Fruit fly (Drosophila melanogaster) whole organism, prepupa: ENCODE results near the gene Nepl6.
A peak's percentile ranks its signal among the peaks of the same experiment; 100 is the strongest.

Experiments used
- CG10631 ChIP-seq: fragments of 200-800 bp; sonication (Bioruptor generic); optimal IDR thresholded peaks from 2 replicates; lab custom pipeline; 2016; ENCODE audit warnings: missing biosample characterization, missing genetic modification characterization
- CG11294 ChIP-seq: fragments of 200-800 bp; sonication (Bioruptor generic); IDR thresholded peaks from 2 replicates; pipeline ENCODE4 v1.3.6; 2022; ENCODE audit warnings: missing biosample characterization, missing genetic modification characterization
- CG11902 ChIP-seq: fragments of 200-800 bp; sonication (Bioruptor generic); optimal IDR thresholded peaks from 3 replicates; lab custom pipeline; 2016; ENCODE audit warnings: missing biosample characterization, missing genetic modification characterization
- CG1621 ChIP-seq: fragments of 200-800 bp; sonication (Bioruptor generic); optimal IDR thresholded peaks from 3 replicates; lab custom pipeline; 2018; ENCODE audit warnings: missing biosample characterization, mild to moderate bottlenecking, missing genetic modification characterization
- CG3032 ChIP-seq: fragments of 200-800 bp; optimal IDR thresholded peaks from 2 replicates; lab custom pipeline; 2019; ENCODE audit warnings: missing biosample characterization, mild to moderate bottlenecking, missing genetic modification characterization, moderate library complexity
- CG3919 ChIP-seq: fragments of 200-800 bp; sonication (Bioruptor generic); optimal IDR thresholded peaks from 3 replicates; lab custom pipeline; 2016; ENCODE audit warnings: missing biosample characterization, missing genetic modification characterization
- CG6276 ChIP-seq: fragments of 200-800 bp; sonication (Bioruptor generic); optimal IDR thresholded peaks from 2 replicates; lab custom pipeline; 2017; ENCODE audit warnings: missing biosample characterization, mild to moderate bottlenecking, missing genetic modification characterization
- CG6792 ChIP-seq: fragments of 200-800 bp; sonication (Bioruptor generic); optimal IDR thresholded peaks from 3 replicates; lab custom pipeline; 2016; ENCODE audit warnings: missing biosample characterization, missing genetic modification characterization
- CG6808 ChIP-seq: fragments of 200-800 bp; sonication (Bioruptor generic); optimal IDR thresholded peaks from 3 replicates; lab custom pipeline; 2017; ENCODE audit warnings: missing biosample characterization, missing genetic modification characterization, mild to moderate bottlenecking, moderate library complexity, missing genetic modification reagents
- CG6854 ChIP-seq: fragments of 200-800 bp; sonication (Bioruptor generic); optimal IDR thresholded peaks from 2 replicates; lab custom pipeline; 2017; ENCODE audit warnings: missing biosample characterization, mild to moderate bottlenecking, missing genetic modification characterization
- CG7368 ChIP-seq: fragments of 200-800 bp; sonication (Bioruptor generic); optimal IDR thresholded peaks from 3 replicates; lab custom pipeline; 2016; ENCODE audit warnings: missing biosample characterization, missing genetic modification characterization
- CG8319 ChIP-seq: fragments of 200-800 bp; sonication (Bioruptor generic); optimal IDR thresholded peaks from 3 replicates; lab custom pipeline; 2016; ENCODE audit warnings: missing biosample characterization, missing genetic modification characterization
- Eip75B ChIP-seq: fragments of 200-800 bp; sonication (Bioruptor generic); optimal IDR thresholded peaks from 3 replicates; lab custom pipeline; 2016; ENCODE audit warnings: missing biosample characterization, missing genetic modification characterization
- Eip78C ChIP-seq: fragments of 200-800 bp; sonication (Bioruptor generic); peaks from one replicate; lab custom pipeline; 2016; ENCODE audit warnings: missing biosample characterization, missing genetic modification characterization
- Eip93F ChIP-seq: fragments of 200-800 bp; sonication (Bioruptor generic); optimal IDR thresholded peaks from 2 replicates; lab custom pipeline; 2016; ENCODE audit warnings: missing biosample characterization, mild to moderate bottlenecking, missing genetic modification characterization
- Gug ChIP-seq: fragments of 200-800 bp; sonication (Bioruptor generic); IDR thresholded peaks from 2 replicates; pipeline ENCODE4 v1.3.6; 2022; ENCODE audit warnings: missing biosample characterization, missing genetic modification characterization
- Hr38 ChIP-seq: sonication (Bioruptor generic); optimal IDR thresholded peaks from 2 replicates; lab custom pipeline; 2016; ENCODE audit warnings: missing biosample characterization, missing genetic modification characterization
- Hr4 ChIP-seq: fragments of 200-800 bp; sonication (Bioruptor generic); optimal IDR thresholded peaks from 3 replicates; lab custom pipeline; 2016; ENCODE audit warnings: missing biosample characterization, missing genetic modification characterization
- OdsH ChIP-seq: fragments of 200-800 bp; sonication (Bioruptor generic); optimal IDR thresholded peaks from 3 replicates; lab custom pipeline; 2016; ENCODE audit warnings: missing biosample characterization, missing genetic modification characterization
- Sox14 ChIP-seq: fragments of 200-800 bp; sonication (Bioruptor generic); optimal IDR thresholded peaks from 3 replicates; lab custom pipeline; 2016; ENCODE audit warnings: missing biosample characterization, missing genetic modification characterization
- Sox15 ChIP-seq: fragments of 200-800 bp; sonication (Bioruptor generic); optimal IDR thresholded peaks from 3 replicates; lab custom pipeline; 2016; ENCODE audit warnings: missing biosample characterization, missing genetic modification characterization
- achi ChIP-seq: fragments of 200-800 bp; sonication (Bioruptor generic); optimal IDR thresholded peaks from 3 replicates; lab custom pipeline; 2016; ENCODE audit warnings: missing biosample characterization, missing genetic modification characterization
- acj6 ChIP-seq: fragments of 200-800 bp; sonication (Bioruptor generic); optimal IDR thresholded peaks from 3 replicates; lab custom pipeline; 2016; ENCODE audit warnings: missing biosample characterization, missing genetic modification characterization
- dsx ChIP-seq: fragments of 200-800 bp; optimal IDR thresholded peaks from 3 replicates; lab custom pipeline; 2019; ENCODE audit warnings: missing biosample characterization, mild to moderate bottlenecking, missing genetic modification characterization, moderate library complexity; ENCODE audit not compliant: poor library complexity, severe bottlenecking
- eg ChIP-seq: fragments of 200-800 bp; sonication (Bioruptor generic); IDR thresholded peaks from 3 replicates; pipeline ENCODE4 v1.3.6; 2022; ENCODE audit warnings: missing biosample characterization, missing genetic modification characterization
- esn ChIP-seq: fragments of 200-800 bp; sonication (Bioruptor generic); optimal IDR thresholded peaks from 2 replicates; lab custom pipeline; 2016; ENCODE audit warnings: missing biosample characterization, mild to moderate bottlenecking, missing genetic modification characterization, moderate library complexity
- fkh ChIP-seq: fragments of 200-800 bp; sonication (Bioruptor generic); optimal IDR thresholded peaks from 3 replicates; lab custom pipeline; 2017; ENCODE audit warnings: missing biosample characterization, mild to moderate bottlenecking, missing genetic modification characterization, moderate library complexity
- lz ChIP-seq: fragments of 200-800 bp; sonication (Bioruptor generic); optimal IDR thresholded peaks from 3 replicates; lab custom pipeline; 2016; ENCODE audit warnings: missing biosample characterization, missing genetic modification characterization
- net ChIP-seq: fragments of 200-800 bp; sonication (Bioruptor generic); optimal IDR thresholded peaks from 3 replicates; lab custom pipeline; 2016; ENCODE audit warnings: missing biosample characterization, missing genetic modification characterization
- pdm3 ChIP-seq: fragments of 200-800 bp; sonication (Bioruptor generic); optimal IDR thresholded peaks from 3 replicates; lab custom pipeline; 2016; ENCODE audit warnings: missing biosample characterization, missing genetic modification characterization
- salr ChIP-seq, 2 experiments: fragments of 200-800 bp; sonication (Bioruptor generic); optimal IDR thresholded peaks; 3 replicates each; lab custom pipeline; 2016 to 2018; ENCODE audit warnings: missing biosample characterization in 2 of 2, missing genetic modification characterization in 2 of 2, mild to moderate bottlenecking in 1 of 2
- svp ChIP-seq: fragments of 200-800 bp; sonication (Bioruptor generic); peaks from one replicate; lab custom pipeline; 2016; ENCODE audit warnings: missing biosample characterization, missing genetic modification characterization
- vri ChIP-seq: fragments of 200-800 bp; sonication (Bioruptor generic); optimal IDR thresholded peaks from 3 replicates; lab custom pipeline; 2016; ENCODE audit warnings: missing biosample characterization, mild to moderate bottlenecking, missing genetic modification characterization

The Nepl6 gene

dm6 chr2L:6351809-6352182 is 33.5 kb downstream of the Nepl6 start (continued):
- TF ChIP-seq CG6792, result no peak
- TF ChIP-seq lz (GFP tag; lab: Kevin White, UChicago), result no peak
- TF ChIP-seq Hr38 (GFP tag; lab: Kevin White, UChicago), result no peak
- no peak for TF ChIP-seq CG3032
- peak; percentile 3 for TF ChIP-seq CG10631 (GFP tag; lab: Kevin White, UChicago)
- peak; percentile 62 for TF ChIP-seq Hr4 (GFP tag; lab: Kevin White, UChicago)
- peak; percentile 14 for TF ChIP-seq OdsH (GFP tag; lab: Kevin White, UChicago)
- TF ChIP-seq CG8319, result no peak
- TF ChIP-seq pdm3 (GFP tag; lab: Kevin White, UChicago), result no peak
- no peak for TF ChIP-seq CG7368 (GFP tag; lab: Kevin White, UChicago)
- TF ChIP-seq eg, result peak; percentile 63; the same call in 2 of the 3 replicates
- TF ChIP-seq net, result no peak
- no peak for TF ChIP-seq CG6276 (GFP tag; lab: Kevin White, UChicago)
- peak; percentile 62 for TF ChIP-seq svp (GFP tag; lab: Kevin White, UChicago)
- TF ChIP-seq dsx, result no peak
- no peak for TF ChIP-seq Gug (GFP tag; lab: Robert Waterston, UW)
- TF ChIP-seq CG11902, result no peak
- no peak for TF ChIP-seq CG11294 (GFP tag; lab: Robert Waterston, UW)
- no peak for TF ChIP-seq CG3919 (GFP tag; lab: Kevin White, UChicago)
- no peak for TF ChIP-seq Sox15 (GFP tag; lab: Kevin White, UChicago)
- no peak for TF ChIP-seq achi
- TF ChIP-seq vri, result no peak
- TF ChIP-seq CG6854 (GFP tag; lab: Kevin White, UChicago), result no peak
- TF ChIP-seq, all 60 proteins: peak for 8

DNA sequence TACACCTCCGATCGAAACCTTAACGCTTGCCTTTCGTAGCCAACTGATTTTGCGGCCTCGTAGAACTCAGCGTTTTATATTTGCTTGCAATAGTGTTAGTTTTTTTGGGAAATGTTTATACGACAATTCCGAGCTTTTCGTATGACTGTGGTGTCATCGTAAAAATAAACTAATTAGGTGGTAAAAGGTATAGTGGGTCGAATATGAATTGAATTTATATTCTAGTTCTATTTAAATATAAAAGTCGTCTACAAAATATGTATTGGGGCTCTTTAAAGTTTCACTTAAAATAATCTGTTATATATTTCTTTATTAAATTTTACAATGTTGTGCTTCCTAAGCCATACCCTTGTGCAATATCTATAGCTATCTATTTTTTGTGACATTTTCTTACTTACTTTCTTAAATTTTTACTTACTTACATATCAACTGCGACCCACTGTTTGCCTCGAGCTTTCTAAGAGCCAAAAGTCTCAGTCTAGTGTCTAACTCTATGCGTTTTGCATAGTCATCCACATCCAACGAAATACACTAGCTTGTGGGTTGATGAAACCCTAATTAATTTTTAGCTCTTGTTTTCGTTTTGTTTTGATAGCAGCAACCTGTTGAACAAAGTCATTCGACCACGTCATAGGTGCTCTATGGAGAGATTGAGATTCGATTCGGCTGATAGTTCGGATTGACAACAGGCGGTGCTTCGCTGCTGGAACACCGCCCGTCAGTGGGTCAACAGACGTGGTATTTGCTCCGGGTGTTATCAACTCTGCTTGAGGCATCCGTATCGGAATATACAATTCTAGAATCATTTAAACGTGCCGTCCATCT is 34.1 kb downstream of the Nepl6 start, which contains the start of gene CG9498:
CG9498 (minus strand) TSS at position 51 of the 825 bp plus-strand sequence.
- TF ChIP-seq fkh (peak; percentile 32), salr (GFP tag; optimal IDR thresholded peaks at IDR 0.05; lab: Kevin White, UChicago) (no peak), eg (peak; percentile 10; the same call in 1 of the 3 replicates)

- TF ChIP-seq svp (GFP tag; lab: Kevin White, UChicago) (peak; percentile 87), Sox14 (GFP tag; lab: Kevin White, UChicago) (no peak)
- TF ChIP-seq, all 60 proteins: peak for 1
Observed at dm6 chr2L:6348327-6348726, 37.0 kb downstream of the Nepl6 start, which contains the start of gene CG9497. Gene CG9497 (minus strand): TSS chr2L:6348427.

DNA sequence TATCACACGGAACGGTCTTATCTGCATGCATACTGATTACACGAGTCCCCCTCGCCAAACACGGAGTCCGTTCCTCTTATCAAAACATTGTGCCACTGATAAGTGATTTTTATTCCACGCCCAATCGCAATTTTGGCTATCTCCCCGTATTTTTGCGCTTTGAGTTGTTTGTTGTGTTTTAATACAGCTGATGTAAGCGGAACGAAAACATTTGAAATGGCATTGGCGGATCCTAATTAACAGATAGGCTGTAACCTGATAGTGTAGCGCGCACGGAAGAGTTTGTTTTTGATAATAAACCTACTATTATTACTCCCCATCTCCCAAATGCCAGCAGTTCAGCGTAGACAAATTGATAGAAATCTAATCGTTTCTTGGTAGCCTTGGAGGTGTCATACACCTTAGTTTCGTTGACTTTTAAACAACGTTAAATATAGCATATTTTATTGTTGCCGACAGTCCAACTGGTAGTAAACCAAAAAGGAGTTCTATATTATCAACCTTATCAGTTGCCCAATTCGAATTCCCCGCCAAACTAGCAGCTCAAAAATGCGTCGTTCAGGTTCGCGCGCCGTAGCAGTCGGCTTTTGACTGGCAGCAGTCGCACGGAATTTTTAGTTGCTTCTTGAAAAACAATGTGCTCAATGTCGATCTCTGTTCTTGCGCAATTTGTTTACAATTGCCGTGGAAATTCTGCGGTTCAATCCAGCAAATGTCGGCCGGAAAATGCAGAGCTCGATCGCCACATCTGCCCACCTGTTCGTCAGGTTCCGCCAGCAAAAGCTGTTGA is 42.0 kb downstream of the Nepl6 start:
- TF ChIP-seq fkh (peak; percentile 30), vri (peak; percentile 91), CG1621 (tag; lab: Kevin White, UChicago) (peak; percentile 51), esn (no peak), CG6808 (no peak), Sox14 (GFP tag; lab: Kevin White, UChicago) (peak; percentile 9), svp (GFP tag; lab: Kevin White, UChicago) (peak; percentile 75), Eip93F (GFP tag; lab: Kevin White, UChicago) (peak; percentile 55)

DNA sequence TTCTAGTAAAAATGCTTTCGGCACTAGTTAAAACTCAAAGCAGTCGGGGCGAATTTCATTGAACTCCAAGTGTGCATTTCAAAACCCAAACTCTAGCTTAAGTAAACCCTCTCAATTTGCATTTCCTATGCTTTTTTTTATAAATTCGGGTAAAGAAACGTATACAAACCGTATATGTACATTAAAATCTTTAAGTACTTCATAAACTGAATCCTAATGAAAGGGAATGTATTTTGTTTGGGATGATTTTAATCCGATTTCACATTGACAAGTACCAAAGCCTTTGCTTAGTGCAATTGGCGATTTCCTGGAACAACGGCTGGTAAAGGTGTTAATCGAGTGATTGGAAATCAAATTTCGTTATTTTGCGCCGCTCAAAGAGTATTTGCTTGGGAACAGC is 44.1 kb downstream of the Nepl6 start:
- TF ChIP-seq Eip78C (peak; percentile 29), CG11902 (no peak), eg (no peak), Eip75B (GFP tag; lab: Kevin White, UChicago) (no peak), CG6276 (GFP tag; lab: Kevin White, UChicago) (no peak), acj6 (GFP tag; lab: Kevin White, UChicago) (no peak)
